Worm (Caenorhabditis elegans) whole organism, early embryonic: ENCODE results near the gene npr-21.

Experiments used
- B0310.2 ChIP-seq: sonication (generic microtip); optimal IDR thresholded peaks from 2 replicates; lab custom pipeline; 2016; ENCODE audit warnings: mild to moderate bottlenecking, missing genetic modification characterization, missing compliant biosample characterization
- F13C5.2 ChIP-seq: sonication (generic microtip); optimal IDR thresholded peaks from 2 replicates; lab custom pipeline; 2017; ENCODE audit warnings: mild to moderate bottlenecking, missing genetic modification characterization, inconsistent platforms, missing compliant biosample characterization
- aly-1 ChIP-seq: sonication (generic microtip); optimal IDR thresholded peaks from 2 replicates; lab custom pipeline; 2016; ENCODE audit warnings: missing genetic modification characterization, missing compliant biosample characterization
- ama-1 ChIP-seq: fragments of 150-350 bp; optimal IDR thresholded peaks from 2 replicates; lab custom pipeline; 2014
- ets-7 ChIP-seq: sonication (generic microtip); optimal IDR thresholded peaks from 2 replicates; lab custom pipeline; 2016; ENCODE audit warnings: missing genotype, missing genetic modification characterization, missing compliant biosample characterization
- flt-1 ChIP-seq: fragments of 200-800 bp; sonication (Bioruptor generic); IDR thresholded peaks from 2 replicates; pipeline ENCODE4 v1.3.6; 2022; ENCODE audit warnings: missing genetic modification characterization, missing compliant biosample characterization
- hmbx-1 ChIP-seq: sonication (generic microtip); optimal IDR thresholded peaks from 2 replicates; lab custom pipeline; 2016; ENCODE audit warnings: mild to moderate bottlenecking, missing genetic modification characterization, missing compliant biosample characterization
- hmg-4 ChIP-seq: fragments of 200-800 bp; sonication (Bioruptor generic); optimal IDR thresholded peaks from 2 replicates; lab custom pipeline; 2018; ENCODE audit warnings: mild to moderate bottlenecking, missing genetic modification characterization, missing compliant biosample characterization
- pes-1 ChIP-seq: fragments of 200-800 bp; sonication (Bioruptor generic); IDR thresholded peaks from 2 replicates; pipeline ENCODE4 v1.3.6; 2022; ENCODE audit warnings: missing genetic modification reagents, missing genetic modification characterization, missing compliant biosample characterization
- scrt-1 ChIP-seq: fragments of 200-800 bp; sonication (Bioruptor generic); IDR thresholded peaks from 2 replicates; pipeline ENCODE4 v1.3.6; 2022; ENCODE audit warnings: missing genetic modification characterization, missing compliant biosample characterization
- sea-1 ChIP-seq: fragments of 200-800 bp; sonication (Bioruptor generic); conservative IDR thresholded peaks from 2 replicates; pipeline ENCODE4 v1.3.6; 2022; ENCODE audit warnings: missing genetic modification characterization, missing compliant biosample characterization
- tbx-11 ChIP-seq: fragments of 200-800 bp; sonication (Bioruptor generic); IDR thresholded peaks from 2 replicates; pipeline ENCODE4 v1.3.6; 2022; ENCODE audit warnings: missing genetic modification characterization, missing compliant biosample characterization
- tbx-37 ChIP-seq: fragments of 200-800 bp; sonication (Bioruptor generic); conservative IDR thresholded peaks from 2 replicates; pipeline ENCODE4 v1.3.6; 2022; ENCODE audit warnings: missing genetic modification reagents, missing genetic modification characterization, missing compliant biosample characterization
- tra-4 ChIP-seq: sonication (generic microtip); optimal IDR thresholded peaks from 2 replicates; lab custom pipeline; 2017; ENCODE audit warnings: missing genetic modification characterization, missing compliant biosample characterization

DNA sequence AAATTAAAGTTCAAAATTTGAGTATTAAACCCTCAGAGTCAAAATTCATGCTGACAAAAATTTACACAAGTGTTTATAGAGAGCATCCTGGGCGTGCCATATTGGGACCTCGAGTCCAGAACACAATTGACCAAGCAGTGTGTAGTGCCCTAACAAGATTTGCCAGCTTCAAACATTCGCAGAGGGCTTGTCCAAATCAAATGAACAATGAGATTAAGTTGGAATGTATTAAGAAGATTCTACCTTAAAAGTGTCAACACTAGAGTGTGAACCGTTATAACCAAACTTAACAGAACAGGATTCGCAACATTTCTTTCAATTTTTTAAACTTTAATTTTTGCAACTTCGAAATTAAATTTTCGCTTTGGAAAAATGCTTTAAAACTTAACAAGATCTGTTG, 12.6 kb upstream of the npr-21 start:
- no peak for TF ChIP-seq flt-1 (GFP tag; lab: Robert Waterston, UW)
- no peak for TF ChIP-seq aly-1 (tag; lab: Kevin White, UChicago)
- no peak for TF ChIP-seq B0310.2 (tag; lab: Kevin White, UChicago)
- no peak for TF ChIP-seq ama-1 (lab: Kevin White, UChicago)
- no peak for TF ChIP-seq tbx-11 (GFP tag; lab: Robert Waterston, UW)
- TF ChIP-seq hmg-4 (GFP tag; lab: Kevin White, UChicago) = no peak
- TF ChIP-seq sea-1 (GFP tag; lab: Robert Waterston, UW) = no peak
- no peak for TF ChIP-seq pes-1 (GFP tag; lab: Robert Waterston, UW)
- TF ChIP-seq tbx-37 = no peak
- no peak for TF ChIP-seq F13C5.2 (tag; lab: Kevin White, UChicago)
- no peak for TF ChIP-seq scrt-1 (GFP tag; lab: Robert Waterston, UW)
- no peak for TF ChIP-seq hmbx-1
- no peak for TF ChIP-seq ets-7
- no peak for TF ChIP-seq tra-4 (tag; lab: Kevin White, UChicago)
